Fruit fly (Drosophila melanogaster): ENCODE data around the gene SLC5A11.

DNA sequence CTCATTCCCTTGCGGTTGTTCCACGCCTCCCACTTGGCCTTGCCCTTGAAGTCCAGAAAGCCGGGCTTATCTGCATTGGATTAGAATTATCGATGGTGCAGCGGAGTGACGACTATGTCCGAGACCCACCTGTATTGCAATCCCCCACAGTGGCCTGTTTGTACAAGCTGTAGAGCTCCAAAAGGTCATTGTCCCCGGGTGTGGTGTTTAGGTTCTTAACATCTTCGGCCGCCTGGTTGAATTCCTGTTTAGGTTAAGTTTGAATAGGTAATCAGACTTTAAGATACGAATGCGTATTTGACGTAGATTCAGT is 43.0 kb downstream of the SLC5A11 start:
- TF ChIP-seq Jra (GFP tag; optimal IDR thresholded peaks at IDR 0.05), result no peak
- no peak for TF ChIP-seq Abd-B (GFP tag; optimal IDR thresholded peaks at IDR 0.05)
- no peak for TF ChIP-seq psq (GFP tag; optimal IDR thresholded peaks at IDR 0.05)
- TF ChIP-seq fru (GFP tag; optimal IDR thresholded peaks at IDR 0.05), result no peak
- no peak for TF ChIP-seq rgr (GFP tag; optimal IDR thresholded peaks at IDR 0.05)
- no peak for TF ChIP-seq Hr83 (GFP tag; optimal IDR thresholded peaks at IDR 0.05; ENCODE audit: poor library complexity, severe bottlenecking)
- TF ChIP-seq pan (optimal IDR thresholded peaks at IDR 0.05), result no peak
- TF ChIP-seq Dif (GFP tag; optimal IDR thresholded peaks at IDR 0.05; ENCODE audit: partially characterized antibody), result no peak
- no peak for TF ChIP-seq ey (GFP tag; optimal IDR thresholded peaks at IDR 0.05)
- TF ChIP-seq lola (GFP tag; optimal IDR thresholded peaks at IDR 0.05), result no peak
- TF ChIP-seq OdsH (GFP tag; optimal IDR thresholded peaks at IDR 0.05), result no peak
- no peak for TF ChIP-seq CG32264 (GFP tag; optimal IDR thresholded peaks at IDR 0.05)
- no peak for TF ChIP-seq Mio (GFP tag; optimal IDR thresholded peaks at IDR 0.05)
- TF ChIP-seq h (GFP tag; optimal IDR thresholded peaks at IDR 0.05), result no peak

Measured in whole organism, wandering third instar larva.